Fruit fly (Drosophila melanogaster) whole organism, embryonic: ENCODE data around the gene sphe.

Source experiments
- ATbp ChIP-seq: fragments of 200-800 bp; sonication (Bioruptor generic); optimal IDR thresholded peaks from 2 replicates; lab custom pipeline; 2017; ENCODE audit warnings: missing biosample characterization, mild to moderate bottlenecking, missing genetic modification characterization, missing genetic modification reagents
- Atf6 ChIP-seq: fragments of 200-800 bp; sonication (Bioruptor generic); IDR thresholded peaks from 2 replicates; pipeline ENCODE4 v1.3.6; 2022; ENCODE audit warnings: missing biosample characterization, missing genetic modification characterization
- CG10366 ChIP-seq: fragments of 200-800 bp; sonication (Bioruptor generic); IDR thresholded peaks from 2 replicates; pipeline ENCODE4 v1.3.6; 2022; ENCODE audit warnings: missing biosample characterization, missing genetic modification characterization
- CG11695 ChIP-seq: fragments of 200-800 bp; sonication (Bioruptor generic); IDR thresholded peaks from 3 replicates; pipeline ENCODE4 v1.3.6; 2022; ENCODE audit warnings: missing biosample characterization, missing genetic modification characterization
- CG13287 ChIP-seq: fragments of 200-800 bp; sonication (Bioruptor generic); IDR thresholded peaks from 2 replicates; pipeline ENCODE4 v1.3.6; 2022; ENCODE audit warnings: missing biosample characterization, missing genetic modification characterization; ENCODE audit not compliant: partially characterized antibody
- CG14014 ChIP-seq: fragments of 200-800 bp; sonication (Bioruptor generic); IDR thresholded peaks from 2 replicates; pipeline ENCODE4 v1.3.6; 2022; ENCODE audit warnings: missing biosample characterization, missing genetic modification characterization
- CG30431 ChIP-seq: fragments of 200-800 bp; sonication (Bioruptor generic); optimal IDR thresholded peaks from 2 replicates; lab custom pipeline; 2017; ENCODE audit warnings: missing biosample characterization, missing genetic modification characterization
- CG34376 ChIP-seq: fragments of 200-800 bp; sonication (Bioruptor generic); optimal IDR thresholded peaks from 2 replicates; lab custom pipeline; 2018; ENCODE audit warnings: missing biosample characterization, mild to moderate bottlenecking, missing genetic modification characterization
- CG5245 ChIP-seq: fragments of 200-800 bp; sonication (Bioruptor generic); optimal IDR thresholded peaks from 3 replicates; lab custom pipeline; 2016; ENCODE audit warnings: missing biosample characterization, missing genetic modification characterization
- CG7987 ChIP-seq: fragments of 200-800 bp; sonication (Bioruptor generic); optimal IDR thresholded peaks from 2 replicates; lab custom pipeline; 2018; ENCODE audit warnings: missing biosample characterization, mild to moderate bottlenecking, missing genetic modification characterization, moderate library complexity
- CG9215 ChIP-seq: fragments of 200-800 bp; sonication (Bioruptor generic); IDR thresholded peaks from 2 replicates; pipeline ENCODE4 v1.3.6; 2022; ENCODE audit warnings: missing biosample characterization, missing genetic modification characterization
- Chrac-16 ChIP-seq: fragments of 200-800 bp; sonication (Bioruptor generic); optimal IDR thresholded peaks from 3 replicates; lab custom pipeline; 2016; ENCODE audit warnings: missing biosample characterization, missing genetic modification characterization
- CrebB ChIP-seq: fragments of 200-800 bp; sonication (Bioruptor generic); optimal IDR thresholded peaks from 3 replicates; lab custom pipeline; 2018; ENCODE audit warnings: missing biosample characterization, mild to moderate bottlenecking, missing genetic modification characterization
- Dbx ChIP-seq: fragments of 200-800 bp; sonication (Bioruptor generic); IDR thresholded peaks from 3 replicates; pipeline ENCODE4 v1.3.6; 2022; ENCODE audit warnings: missing biosample characterization, missing genetic modification characterization
- Doc3 ChIP-seq: fragments of 200-800 bp; sonication (Bioruptor generic); IDR thresholded peaks from 3 replicates; pipeline ENCODE4 v1.3.6; 2022; ENCODE audit warnings: missing biosample characterization, missing genetic modification characterization; ENCODE audit not compliant: partially characterized antibody
- Hr3 ChIP-seq: fragments of 200-800 bp; sonication (Bioruptor generic); optimal IDR thresholded peaks from 3 replicates; lab custom pipeline; 2016; ENCODE audit warnings: missing biosample characterization, missing genetic modification characterization
- Mes4 ChIP-seq: fragments of 200-800 bp; sonication (Bioruptor generic); optimal IDR thresholded peaks from 2 replicates; lab custom pipeline; 2016; ENCODE audit warnings: missing biosample characterization, missing genetic modification characterization
- Nf-YC ChIP-seq: fragments of 200-800 bp; optimal IDR thresholded peaks from 3 replicates; lab custom pipeline; 2019; ENCODE audit warnings: missing biosample characterization, mild to moderate bottlenecking, missing genetic modification characterization, moderate library complexity
- Oli ChIP-seq: fragments of 200-800 bp; sonication (Bioruptor generic); optimal IDR thresholded peaks from 2 replicates; lab custom pipeline; 2018; ENCODE audit warnings: missing biosample characterization, mild to moderate bottlenecking, missing genetic modification characterization, moderate library complexity
- Pdp1 ChIP-seq, 2 experiments: fragments of 200-800 bp; sonication (Bioruptor generic); optimal IDR thresholded peaks; 3 replicates each; lab custom pipeline; 2016; ENCODE audit warnings: missing biosample characterization in 2 of 2, missing genetic modification characterization in 2 of 2, mild to moderate bottlenecking in 1 of 2, moderate library complexity in 1 of 2
- ac ChIP-seq: fragments of 200-800 bp; sonication (Bioruptor generic); optimal IDR thresholded peaks from 3 replicates; lab custom pipeline; 2017; ENCODE audit warnings: missing biosample characterization, mild to moderate bottlenecking, missing genetic modification characterization
- ase ChIP-seq: fragments of 200-800 bp; sonication (Bioruptor generic); IDR thresholded peaks from 3 replicates; pipeline ENCODE4 v1.3.6; 2022; ENCODE audit warnings: missing biosample characterization, missing genetic modification characterization
- br ChIP-seq: fragments of >200 bp; optimal IDR thresholded peaks from 2 replicates; lab custom pipeline; 2017
- chm ChIP-seq: fragments of 200-800 bp; sonication (Bioruptor generic); IDR thresholded peaks from 2 replicates; pipeline ENCODE4 v1.3.6; 2022; ENCODE audit warnings: missing biosample characterization, missing genetic modification characterization
- ci ChIP-seq: fragments of 200-800 bp; sonication (Bioruptor generic); IDR thresholded peaks from 3 replicates; pipeline ENCODE4 v1.3.6; 2022; ENCODE audit warnings: missing biosample characterization, missing genetic modification characterization
- croc ChIP-seq: fragments of 200-800 bp; sonication (Bioruptor generic); conservative IDR thresholded peaks from 3 replicates; pipeline ENCODE4 v1.3.6; 2022; ENCODE audit warnings: missing biosample characterization, missing genetic modification characterization
- dati ChIP-seq: fragments of 200-800 bp; sonication (Bioruptor generic); IDR thresholded peaks from 2 replicates; pipeline ENCODE4 v1.3.6; 2022; ENCODE audit warnings: missing biosample characterization, missing genetic modification characterization
- dimm ChIP-seq: fragments of 200-800 bp; sonication (Bioruptor generic); IDR thresholded peaks from 2 replicates; pipeline ENCODE4 v1.3.6; 2022; ENCODE audit warnings: missing biosample characterization, missing genetic modification characterization
- hth ChIP-seq: fragments of >200 bp; optimal IDR thresholded peaks from 2 replicates; lab custom pipeline; 2017; ENCODE audit warnings: inconsistent platforms
- inv ChIP-seq: fragments of 200-800 bp; sonication (Bioruptor generic); IDR thresholded peaks from 2 replicates; pipeline ENCODE4 v1.3.6; 2022; ENCODE audit warnings: missing biosample characterization, missing genetic modification characterization; ENCODE audit not compliant: partially characterized antibody
- jing ChIP-seq: fragments of 200-800 bp; sonication (Bioruptor generic); optimal IDR thresholded peaks from 2 replicates; lab custom pipeline; 2018; ENCODE audit warnings: missing biosample characterization, mild to moderate bottlenecking, missing genetic modification characterization
- lola ChIP-seq, 3 experiments: fragments of >200 bp in 2 of 3; fragments of 200-800 bp in 1 of 3; sonication (Bioruptor generic) in 1 of 3; optimal IDR thresholded peaks; 2 replicates each; lab custom pipeline; 2017 to 2019; ENCODE audit warnings: missing biosample characterization in 3 of 3, missing genetic modification characterization in 3 of 3, mild to moderate bottlenecking in 1 of 3, moderate library complexity in 1 of 3
- luna ChIP-seq: fragments of 200-800 bp; sonication (Bioruptor generic); optimal IDR thresholded peaks from 2 replicates; lab custom pipeline; 2016; ENCODE audit warnings: missing biosample characterization, missing genetic modification characterization
- mld ChIP-seq: fragments of 200-800 bp; sonication (Bioruptor generic); IDR thresholded peaks from 3 replicates; pipeline ENCODE4 v1.3.6; 2022; ENCODE audit warnings: missing biosample characterization, missing genetic modification characterization; ENCODE audit not compliant: partially characterized antibody
- nmo ChIP-seq: fragments of 200-800 bp; sonication (Bioruptor generic); optimal IDR thresholded peaks from 2 replicates; lab custom pipeline; 2018; ENCODE audit warnings: missing biosample characterization, mild to moderate bottlenecking, missing genetic modification characterization, moderate library complexity
- oc ChIP-seq: fragments of 200-800 bp; sonication (Bioruptor generic); optimal IDR thresholded peaks from 2 replicates; lab custom pipeline; 2018; ENCODE audit warnings: missing biosample characterization, mild to moderate bottlenecking, missing genetic modification characterization, moderate library complexity
- odd ChIP-seq: fragments of 200-800 bp; sonication (Bioruptor generic); optimal IDR thresholded peaks from 2 replicates; lab custom pipeline; 2017; ENCODE audit warnings: missing biosample characterization, mild to moderate bottlenecking, missing genetic modification characterization
- pb ChIP-seq: fragments of 200-800 bp; sonication (Bioruptor generic); optimal IDR thresholded peaks from 3 replicates; lab custom pipeline; 2016; ENCODE audit warnings: missing biosample characterization, missing genetic modification characterization
- phol ChIP-seq: fragments of 200-800 bp; sonication (Bioruptor generic); optimal IDR thresholded peaks from 3 replicates; lab custom pipeline; 2018; ENCODE audit warnings: missing biosample characterization, mild to moderate bottlenecking, missing genetic modification characterization, moderate library complexity
- scrt ChIP-seq: fragments of 200-800 bp; sonication (Bioruptor generic); optimal IDR thresholded peaks from 2 replicates; lab custom pipeline; 2018; ENCODE audit warnings: missing biosample characterization, mild to moderate bottlenecking, missing genetic modification characterization, moderate library complexity
- sisA ChIP-seq: fragments of 200-800 bp; sonication (Bioruptor generic); IDR thresholded peaks from 2 replicates; pipeline ENCODE4 v1.3.6; 2022; ENCODE audit warnings: missing biosample characterization, missing genetic modification characterization
- sqz ChIP-seq: fragments of 200-800 bp; sonication (Bioruptor generic); optimal IDR thresholded peaks from 3 replicates; lab custom pipeline; 2018; ENCODE audit warnings: missing biosample characterization, mild to moderate bottlenecking, missing genetic modification characterization
- stc ChIP-seq: fragments of 200-800 bp; sonication (Bioruptor generic); IDR thresholded peaks from 2 replicates; pipeline ENCODE4 v1.3.6; 2022; ENCODE audit warnings: missing biosample characterization, missing genetic modification characterization
- tio ChIP-seq: fragments of 200-800 bp; sonication (Bioruptor generic); optimal IDR thresholded peaks from 2 replicates; lab custom pipeline; 2017; ENCODE audit warnings: missing biosample characterization, missing genetic modification characterization, inconsistent platforms
- toy ChIP-seq: fragments of 200-800 bp; sonication (Bioruptor generic); IDR thresholded peaks from 2 replicates; pipeline ENCODE4 v1.3.6; 2022; ENCODE audit warnings: missing biosample characterization, missing genetic modification characterization
- vfl ChIP-seq: fragments of 200-800 bp; sonication (Bioruptor generic); optimal IDR thresholded peaks from 2 replicates; lab custom pipeline; 2016; ENCODE audit warnings: missing biosample characterization, missing genetic modification characterization
- vvl ChIP-seq: fragments of 200-800 bp; sonication (Bioruptor generic); IDR thresholded peaks from 2 replicates; pipeline ENCODE4 v1.3.6; 2022; ENCODE audit warnings: missing biosample characterization, missing genetic modification characterization
- yki ChIP-seq: fragments of >200 bp; optimal IDR thresholded peaks from 3 replicates; lab custom pipeline; 2018
- zen ChIP-seq: fragments of 200-800 bp; sonication (Bioruptor generic); optimal IDR thresholded peaks from 3 replicates; lab custom pipeline; 2018; ENCODE audit warnings: missing biosample characterization, mild to moderate bottlenecking, missing genetic modification characterization, moderate library complexity
- zen2 ChIP-seq: fragments of 200-800 bp; sonication (Bioruptor generic); IDR thresholded peaks from 3 replicates; pipeline ENCODE4 v1.3.6; 2022; ENCODE audit warnings: missing biosample characterization, missing genetic modification characterization; ENCODE audit not compliant: partially characterized antibody
- zf30C ChIP-seq: fragments of 200-800 bp; sonication (Bioruptor generic); optimal IDR thresholded peaks from 3 replicates; lab custom pipeline; 2018; ENCODE audit warnings: missing biosample characterization, mild to moderate bottlenecking, missing genetic modification characterization
- zfh2 ChIP-seq: fragments of 200-800 bp; sonication (Bioruptor generic); optimal IDR thresholded peaks from 2 replicates; lab custom pipeline; 2016; ENCODE audit warnings: missing biosample characterization, missing genetic modification characterization

The sphe gene

dm6 chrX:16691440-16691839, 10.3 kb downstream of the sphe start (continued):
- TF ChIP-seq CG14014 (GFP tag; lab: Robert Waterston, UW) (peak; percentile 86), yki (lab: Kevin White, UChicago) (no peak), Nf-YC (tag; lab: Kevin White, UChicago) (peak; percentile 1), Pdp1 (GFP tag; optimal IDR thresholded peaks at IDR 0.05; lab: Kevin White, UChicago) (peak; percentile 80 to 85), hth (no peak), Doc3 (GFP tag; lab: Robert Waterston, UW) (no peak), Oli (tag; lab: Kevin White, UChicago) (peak; percentile 90), sqz (peak; percentile 56), luna (GFP tag; lab: Kevin White, UChicago) (no peak), toy (GFP tag; lab: Robert Waterston, UW) (0 out of 2 replicates have a peak, but pooled peaks have one; percentile 36), mld (GFP tag; lab: Robert Waterston, UW) (no peak), vvl (GFP tag; lab: Robert Waterston, UW) (peak; percentile 91), Atf6 (GFP tag; lab: Robert Waterston, UW) (peak; percentile 66; the same call in 1 of the 2 replicates), dimm (GFP tag; lab: Robert Waterston, UW) (peak; percentile 80), Dbx (GFP tag; lab: Robert Waterston, UW) (no peak), odd (GFP tag; lab: Kevin White, UChicago) (peak; percentile 62), dati (GFP tag; lab: Robert Waterston, UW) (peak; percentile 83), CrebB (peak; percentile 74), tio (peak; percentile 70), lola (GFP tag; optimal IDR thresholded peaks at IDR 0.05; lab: Kevin White, UChicago) (peak in 1 of 3 experiments; percentile 81), croc (GFP tag; lab: Robert Waterston, UW) (peak; percentile 83), pb (peak; percentile 86), inv (GFP tag; lab: Robert Waterston, UW) (no peak), zfh2 (peak; percentile 33), oc (tag; lab: Kevin White, UChicago) (peak; percentile 85), ci (GFP tag; lab: Robert Waterston, UW) (peak; percentile 97), CG13287 (GFP tag; lab: Robert Waterston, UW) (no peak), Mes4 (GFP tag; lab: Kevin White, UChicago) (peak; percentile 86), zen (tag; lab: Kevin White, UChicago) (peak; percentile 74), CG7987 (GFP tag; lab: Kevin White, UChicago) (peak; percentile 64), nmo (GFP tag; lab: Kevin White, UChicago) (peak; percentile 88), CG10366 (GFP tag; lab: Robert Waterston, UW) (peak; percentile 87), CG11695 (GFP tag; lab: Robert Waterston, UW) (peak; percentile 83), br (lab: Kevin White, UChicago) (no peak), stc (peak; percentile 87), vfl (peak; percentile 32), zen2 (no peak), ase (GFP tag; lab: Robert Waterston, UW) (peak; percentile 79; the same call in 2 of the 3 replicates), ATbp (GFP tag; lab: Kevin White, UChicago) (peak; percentile 89), CG34376 (no peak), sisA (peak; percentile 85), zf30C (GFP tag; lab: Kevin White, UChicago) (no peak), CG5245 (GFP tag; lab: Kevin White, UChicago) (peak; percentile 87), CG30431 (peak; percentile 74), ac (peak; percentile 38), scrt (GFP tag; lab: Kevin White, UChicago) (peak; percentile 39), Chrac-16 (GFP tag; lab: Kevin White, UChicago) (peak; percentile 86), phol (tag; lab: Kevin White, UChicago) (peak; percentile 84), chm (GFP tag; lab: Robert Waterston, UW) (peak; percentile 93), CG9215 (GFP tag; lab: Robert Waterston, UW) (peak; percentile 65), jing (GFP tag; lab: Kevin White, UChicago) (peak; percentile 89), Hr3 (GFP tag; lab: Kevin White, UChicago) (peak; percentile 78)
